Worm (Caenorhabditis elegans) whole organism, mixed stage, embryonic: ENCODE measurements around the gene str-200.
"Not testable (repeated sequence)": the region's sequence is repeated elsewhere in the genome, so short reads cannot be mapped to it uniquely, and the experiment has no call there.

Source experiments
- bed-3 ChIP-seq: fragments of 200-800 bp; sonication (Bioruptor generic); optimal IDR thresholded peaks from 3 replicates; lab custom pipeline; 2018; ENCODE audit warnings: mild to moderate bottlenecking, missing genetic modification characterization, moderate library complexity, missing compliant biosample characterization
- blmp-1 ChIP-seq: fragments of 150-350 bp; optimal IDR thresholded peaks from 2 replicates; lab custom pipeline; 2014; ENCODE audit warnings: missing biosample characterization, missing genetic modification characterization
- lsy-2 ChIP-seq: fragments of 150-350 bp; optimal IDR thresholded peaks from 2 replicates; lab custom pipeline; 2014; ENCODE audit warnings: missing biosample characterization, missing genetic modification characterization
- snpc-4 ChIP-seq: fragments of 150-350 bp; optimal IDR thresholded peaks from 2 replicates; lab custom pipeline; 2014; ENCODE audit warnings: missing biosample characterization, missing genetic modification characterization

DNA sequence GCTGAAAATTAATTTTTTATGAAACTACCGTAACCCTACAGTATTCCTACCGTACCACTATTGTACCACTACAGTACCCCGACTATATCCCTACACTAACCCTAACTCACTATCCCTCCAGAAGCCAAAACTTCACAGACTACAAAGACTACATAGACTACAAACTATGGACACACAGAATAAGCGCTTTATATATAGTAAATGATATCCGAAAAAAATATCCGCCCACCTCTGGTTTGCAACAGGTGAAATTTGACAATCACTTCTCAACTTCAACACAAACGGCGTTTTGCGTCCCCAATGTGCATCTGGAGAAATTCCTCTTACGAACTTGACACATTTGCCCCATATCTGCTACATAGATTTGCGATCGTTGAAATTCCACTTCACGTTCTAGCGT is 48.0 kb downstream of the str-200 start, which contains the start of gene srh-132:
- not testable (repeated sequence) for TF ChIP-seq blmp-1 (tag; lab: Kevin White, UChicago); snpc-4 (tag; lab: Kevin White, UChicago); bed-3 (GFP tag; lab: Kevin White, UChicago); lsy-2 (tag; lab: Kevin White, UChicago)
